Fruit fly (Drosophila melanogaster): ENCODE results near the gene Hpd.

The Hpd gene

dm6 chr3L:20441632-20442469, 2.2 kb upstream of the Hpd start, which contains the start of gene CG5910 (continued):
- TF ChIP-seq net (GFP tag; optimal IDR thresholded peaks at IDR 0.05) (no peak), cyc (GFP tag; optimal IDR thresholded peaks at IDR 0.05) (peak; percentile 53), CG4318 (GFP tag; optimal IDR thresholded peaks at IDR 0.05) (no peak), CG3032 (tag; optimal IDR thresholded peaks at IDR 0.05) (peak; percentile 86), CG11294 (GFP tag; IDR thresholded peaks at IDR 0.05) (peak; percentile 18; the same call in 1 of the 2 replicates), Smox (GFP tag; optimal IDR thresholded peaks at IDR 0.05) (no peak), CG31627 (GFP tag; optimal IDR thresholded peaks at IDR 0.05) (peak; percentile 27), Blimp-1 (GFP tag; optimal IDR thresholded peaks at IDR 0.05) (no peak), Eip93F (GFP tag; optimal IDR thresholded peaks at IDR 0.05) (no peak)

dm6 chr3L:20440902-20441429, 1.3 kb upstream of the Hpd start:
- TF ChIP-seq esn (GFP tag; optimal IDR thresholded peaks at IDR 0.05) (no peak), CG1621 (tag; optimal IDR thresholded peaks at IDR 0.05) (no peak), acj6 (GFP tag; optimal IDR thresholded peaks at IDR 0.05) (no peak), fd59A (GFP tag; optimal IDR thresholded peaks at IDR 0.05) (no peak), CG6808 (GFP tag; optimal IDR thresholded peaks at IDR 0.05) (no peak), fkh (GFP tag; optimal IDR thresholded peaks at IDR 0.05) (no peak), CG8119 (GFP tag; IDR thresholded peaks at IDR 0.05) (no peak), CG10669 (GFP tag; optimal IDR thresholded peaks at IDR 0.05) (no peak), Hr39 (GFP tag; optimal IDR thresholded peaks at IDR 0.05) (no peak), CG7368 (GFP tag; optimal IDR thresholded peaks at IDR 0.05) (no peak), salr (GFP tag; optimal IDR thresholded peaks at IDR 0.05) (no peak)

- peak; percentile 16 for TF ChIP-seq esn (GFP tag; optimal IDR thresholded peaks at IDR 0.05)
- TF ChIP-seq CG6792 (GFP tag; optimal IDR thresholded peaks at IDR 0.05), result no peak
- TF ChIP-seq Eip93F (GFP tag; optimal IDR thresholded peaks at IDR 0.05), result peak; percentile 25
These were observed 3.6 kb downstream of the Hpd start, which contains the start of the genes mRpL15 and CtIP for dm6 chr3L:20436069-20436468. Gene mRpL15, minus strand, starts transcription at chr3L:20436209. Gene CtIP, plus strand, starts transcription at chr3L:20436250.

- TF ChIP-seq Eip78C (GFP tag) (no peak), salr (GFP tag; optimal IDR thresholded peaks at IDR 0.05) (no peak), OdsH (GFP tag; optimal IDR thresholded peaks at IDR 0.05) (no peak), Gug (GFP tag; IDR thresholded peaks at IDR 0.05) (no peak), esn (GFP tag; optimal IDR thresholded peaks at IDR 0.05) (peak; percentile 38), Sox15 (GFP tag; optimal IDR thresholded peaks at IDR 0.05) (no peak), lz (GFP tag; optimal IDR thresholded peaks at IDR 0.05) (peak; percentile 15), CG8319 (GFP tag; optimal IDR thresholded peaks at IDR 0.05) (no peak), eg (GFP tag; IDR thresholded peaks at IDR 0.05) (no peak), CG11762 (GFP tag; optimal IDR thresholded peaks at IDR 0.05; ENCODE audit: insufficient read depth) (no peak), Sox14 (GFP tag; optimal IDR thresholded peaks at IDR 0.05) (peak; percentile 82), CG11902 (GFP tag; optimal IDR thresholded peaks at IDR 0.05) (no peak), CG31627 (GFP tag; optimal IDR thresholded peaks at IDR 0.05) (no peak)
These were observed 7.4 kb downstream of the Hpd start, which contains the start of the genes Las and Psn for dm6 chr3L:20432297-20432696. Gene Las, minus strand, starts transcription at chr3L:20432361. Gene Psn, plus strand, starts transcription at chr3L:20432468.

dm6 chr3L:20431619-20432018, 8.1 kb downstream of the Hpd start:
- TF ChIP-seq CG6163 (GFP tag; IDR thresholded peaks at IDR 0.05) (no peak), acj6 (GFP tag; optimal IDR thresholded peaks at IDR 0.05) (no peak), Sox14 (GFP tag; optimal IDR thresholded peaks at IDR 0.05) (no peak), ss (GFP tag; optimal IDR thresholded peaks at IDR 0.05) (no peak), CG3919 (GFP tag; optimal IDR thresholded peaks at IDR 0.05) (no peak), Hr4 (GFP tag; optimal IDR thresholded peaks at IDR 0.05) (no peak), Met (GFP tag; optimal IDR thresholded peaks at IDR 0.05) (no peak), CG6792 (GFP tag; optimal IDR thresholded peaks at IDR 0.05) (no peak), Ets96B (tag; optimal IDR thresholded peaks at IDR 0.05) (no peak), Lpt (GFP tag; optimal IDR thresholded peaks at IDR 0.05) (no peak), Eip93F (GFP tag; optimal IDR thresholded peaks at IDR 0.05) (no peak)

Data from whole organism, prepupa.